Fruit fly (Drosophila melanogaster) whole organism, embryonic: ENCODE data around the gene Dnaaf4.

Source experiments
- Abd-B ChIP-seq: fragments of 200-800 bp; sonication (Bioruptor generic); optimal IDR thresholded peaks from 2 replicates; lab custom pipeline; 2018; ENCODE audit warnings: missing biosample characterization, mild to moderate bottlenecking, missing genetic modification characterization, moderate library complexity
- Atf3 ChIP-seq: fragments of 200-800 bp; sonication (Bioruptor generic); optimal IDR thresholded peaks from 3 replicates; lab custom pipeline; 2016; ENCODE audit warnings: missing biosample characterization, missing genetic modification characterization
- CG10565 ChIP-seq: fragments of 200-800 bp; sonication (Bioruptor generic); optimal IDR thresholded peaks from 3 replicates; lab custom pipeline; 2016; ENCODE audit warnings: missing biosample characterization, mild to moderate bottlenecking, missing genetic modification characterization
- CG11093 ChIP-seq: fragments of 200-800 bp; sonication (Bioruptor generic); IDR thresholded peaks from 3 replicates; pipeline ENCODE4 v1.3.6; 2022; ENCODE audit warnings: missing biosample characterization, missing genetic modification characterization
- CG11456 ChIP-seq: fragments of 200-800 bp; sonication (Bioruptor generic); IDR thresholded peaks from 3 replicates; pipeline ENCODE4 v1.3.6; 2022; ENCODE audit warnings: missing biosample characterization, missing genetic modification characterization
- CG12391 ChIP-seq: fragments of 200-800 bp; sonication (Bioruptor generic); optimal IDR thresholded peaks from 3 replicates; lab custom pipeline; 2018; ENCODE audit warnings: missing biosample characterization, mild to moderate bottlenecking, missing genetic modification characterization, moderate library complexity
- CG12659 ChIP-seq: fragments of 200-800 bp; sonication (Bioruptor generic); optimal IDR thresholded peaks from 3 replicates; lab custom pipeline; 2017; ENCODE audit warnings: mild to moderate bottlenecking, missing biosample characterization, missing genetic modification reagents, missing genetic modification characterization
- CG13296 ChIP-seq: fragments of 200-800 bp; sonication (Bioruptor generic); optimal IDR thresholded peaks from 3 replicates; lab custom pipeline; 2018; ENCODE audit warnings: missing biosample characterization, mild to moderate bottlenecking, missing genetic modification characterization
- CG14441 ChIP-seq: fragments of 200-800 bp; sonication (Bioruptor generic); IDR thresholded peaks from 2 replicates; pipeline ENCODE4 v1.3.6; 2022; ENCODE audit warnings: missing biosample characterization, missing genetic modification characterization
- CG1647 ChIP-seq: fragments of 200-800 bp; sonication (Bioruptor generic); optimal IDR thresholded peaks from 3 replicates; lab custom pipeline; 2016; ENCODE audit warnings: missing biosample characterization, missing genetic modification characterization
- CG1792 ChIP-seq: fragments of 200-800 bp; sonication (Bioruptor generic); optimal IDR thresholded peaks from 2 replicates; lab custom pipeline; 2016; ENCODE audit warnings: missing biosample characterization, missing genetic modification characterization
- CG18619 ChIP-seq: fragments of 200-800 bp; sonication (Bioruptor generic); optimal IDR thresholded peaks from 3 replicates; lab custom pipeline; 2017; ENCODE audit warnings: missing biosample characterization, mild to moderate bottlenecking, missing genetic modification characterization
- CG2120 ChIP-seq: fragments of 200-800 bp; sonication (Bioruptor generic); optimal IDR thresholded peaks from 3 replicates; lab custom pipeline; 2016; ENCODE audit warnings: missing biosample characterization, missing genetic modification characterization
- CG2199 ChIP-seq: fragments of 200-800 bp; sonication (Bioruptor generic); IDR thresholded peaks from 3 replicates; pipeline ENCODE4 v1.3.6; 2022; ENCODE audit warnings: missing biosample characterization, missing genetic modification characterization
- CG2202 ChIP-seq: fragments of 200-800 bp; sonication (Bioruptor generic); optimal IDR thresholded peaks from 2 replicates; lab custom pipeline; 2018; ENCODE audit warnings: missing biosample characterization, mild to moderate bottlenecking, missing genetic modification characterization
- CG3163 ChIP-seq: fragments of 200-800 bp; sonication (Bioruptor generic); optimal IDR thresholded peaks from 3 replicates; lab custom pipeline; 2016; ENCODE audit warnings: missing biosample characterization, missing genetic modification characterization
- CG34224 ChIP-seq: fragments of 200-800 bp; sonication (Bioruptor generic); IDR thresholded peaks from 3 replicates; pipeline ENCODE4 v1.3.6; 2022; ENCODE audit warnings: missing biosample characterization, missing genetic modification characterization; ENCODE audit not compliant: partially characterized antibody
- CG3726 ChIP-seq: fragments of 200-800 bp; sonication (Bioruptor generic); IDR thresholded peaks from 3 replicates; pipeline ENCODE4, ENCODE4 v1.3.6; 2022; ENCODE audit warnings: missing biosample characterization, missing genetic modification characterization
- CG3995 ChIP-seq: fragments of 200-800 bp; sonication (Bioruptor generic); optimal IDR thresholded peaks from 3 replicates; lab custom pipeline; 2016; ENCODE audit warnings: missing biosample characterization, missing genetic modification characterization
- CG4360 ChIP-seq: fragments of 200-800 bp; sonication (Bioruptor generic); IDR thresholded peaks from 2 replicates; pipeline ENCODE4 v1.3.6; 2022; ENCODE audit warnings: missing biosample characterization, missing genetic modification characterization
- CG4707 ChIP-seq: fragments of 200-800 bp; sonication (Bioruptor generic); optimal IDR thresholded peaks from 2 replicates; lab custom pipeline; 2018; ENCODE audit warnings: missing biosample characterization, mild to moderate bottlenecking, missing genetic modification characterization, moderate library complexity
- CG6654 ChIP-seq: fragments of 200-800 bp; sonication (Bioruptor generic); optimal IDR thresholded peaks from 2 replicates; lab custom pipeline; 2017; ENCODE audit warnings: missing biosample characterization, mild to moderate bottlenecking, missing genetic modification characterization
- CG6683 ChIP-seq: fragments of 200-800 bp; sonication (Bioruptor generic); optimal IDR thresholded peaks from 2 replicates; lab custom pipeline; 2017; ENCODE audit warnings: missing biosample characterization, mild to moderate bottlenecking, missing genetic modification characterization, missing genetic modification reagents
- CG9876 ChIP-seq: fragments of 200-800 bp; sonication (Bioruptor generic); optimal IDR thresholded peaks from 2 replicates; lab custom pipeline; 2016; ENCODE audit warnings: missing biosample characterization, missing genetic modification characterization
- CTCF ChIP-seq: fragments of 200-800 bp; sonication (Bioruptor generic); optimal IDR thresholded peaks from 2 replicates; lab custom pipeline; 2017; ENCODE audit warnings: missing biosample characterization, mild to moderate bottlenecking, missing genetic modification characterization, moderate library complexity
- Camta ChIP-seq: fragments of 200-800 bp; sonication (Bioruptor generic); optimal IDR thresholded peaks from 2 replicates; lab custom pipeline; 2016; ENCODE audit warnings: missing biosample characterization, missing genetic modification characterization
- D19A ChIP-seq: fragments of 200-800 bp; optimal IDR thresholded peaks from 3 replicates; lab custom pipeline; 2019; ENCODE audit warnings: missing biosample characterization, mild to moderate bottlenecking, missing genetic modification characterization, moderate library complexity
- Doc2 ChIP-seq: fragments of 200-800 bp; sonication (Bioruptor generic); IDR thresholded peaks from 2 replicates; pipeline ENCODE4 v1.3.6; 2022; ENCODE audit warnings: missing biosample characterization, missing genetic modification characterization
- Fer2 ChIP-seq: fragments of 200-800 bp; sonication (Bioruptor generic); optimal IDR thresholded peaks from 2 replicates; lab custom pipeline; 2018; ENCODE audit warnings: missing biosample characterization, mild to moderate bottlenecking, missing genetic modification characterization, moderate library complexity
- HHEX ChIP-seq: fragments of 200-800 bp; sonication (Bioruptor generic); optimal IDR thresholded peaks from 3 replicates; lab custom pipeline; 2017; ENCODE audit warnings: missing biosample characterization, mild to moderate bottlenecking, missing genetic modification characterization, missing genetic modification reagents
- Kr ChIP-seq: fragments of 200-800 bp; sonication (Bioruptor generic); optimal IDR thresholded peaks from 2 replicates; lab custom pipeline; 2017; ENCODE audit warnings: missing biosample characterization, mild to moderate bottlenecking, missing genetic modification characterization
- Tbp ChIP-seq: fragments of >200 bp; optimal IDR thresholded peaks from 2 replicates; lab custom pipeline; 2018; ENCODE audit warnings: missing biosample characterization, missing genetic modification characterization
- Usf ChIP-seq: fragments of 200-800 bp; sonication (Bioruptor generic); optimal IDR thresholded peaks from 2 replicates; lab custom pipeline; 2017; ENCODE audit warnings: missing genotype, missing biosample characterization, missing genetic modification characterization
- Xrp1 ChIP-seq: fragments of 200-800 bp; sonication (Bioruptor generic); IDR thresholded peaks from 2 replicates; pipeline ENCODE4 v1.3.6; 2022; ENCODE audit warnings: missing biosample characterization, missing genetic modification characterization
- ase ChIP-seq: fragments of 200-800 bp; sonication (Bioruptor generic); IDR thresholded peaks from 3 replicates; pipeline ENCODE4 v1.3.6; 2022; ENCODE audit warnings: missing biosample characterization, missing genetic modification characterization
- ash1 ChIP-seq: fragments of 200-800 bp; sonication (Bioruptor generic); optimal IDR thresholded peaks from 2 replicates; lab custom pipeline; 2018; ENCODE audit warnings: missing biosample characterization, mild to moderate bottlenecking, missing genetic modification characterization
- cato ChIP-seq: fragments of 200-800 bp; sonication (Bioruptor generic); optimal IDR thresholded peaks from 2 replicates; lab custom pipeline; 2016; ENCODE audit warnings: missing biosample characterization, missing genetic modification characterization, borderline replicate concordance
- chif ChIP-seq, 2 experiments: fragments of 200-800 bp; sonication (Bioruptor generic); optimal IDR thresholded peaks; 3 replicates each; lab custom pipeline; 2016; ENCODE audit warnings: missing biosample characterization in 2 of 2, missing genetic modification characterization in 2 of 2
- crc ChIP-seq: fragments of 200-800 bp; sonication (Bioruptor generic); optimal IDR thresholded peaks from 2 replicates; lab custom pipeline; 2016; ENCODE audit warnings: missing biosample characterization, missing genetic modification characterization
- da ChIP-seq: fragments of 200-800 bp; sonication (Bioruptor generic); optimal IDR thresholded peaks from 2 replicates; lab custom pipeline; 2016; ENCODE audit warnings: missing biosample characterization, missing genetic modification characterization
- en ChIP-seq: fragments of 200-800 bp; sonication (Bioruptor generic); optimal IDR thresholded peaks from 2 replicates; lab custom pipeline; 2016; ENCODE audit warnings: missing biosample characterization, missing genetic modification characterization
- gce ChIP-seq: fragments of 200-800 bp; sonication (Bioruptor generic); IDR thresholded peaks from 3 replicates; pipeline ENCODE4 v1.3.6; 2022; ENCODE audit warnings: missing biosample characterization, missing genetic modification characterization
- insv ChIP-seq, 2 experiments: fragments of 200-800 bp; sonication (Bioruptor generic); optimal IDR thresholded peaks; 3 replicates each; lab custom pipeline; 2016 to 2018; ENCODE audit warnings: missing biosample characterization in 2 of 2, missing genetic modification characterization in 2 of 2
- jigr1 ChIP-seq: fragments of 200-800 bp; sonication (Bioruptor generic); IDR thresholded peaks from 3 replicates; pipeline ENCODE4 v1.3.6; 2022; ENCODE audit warnings: missing biosample characterization, missing genetic modification characterization
- jing ChIP-seq: fragments of 200-800 bp; sonication (Bioruptor generic); optimal IDR thresholded peaks from 2 replicates; lab custom pipeline; 2018; ENCODE audit warnings: missing biosample characterization, mild to moderate bottlenecking, missing genetic modification characterization
- knrl ChIP-seq: fragments of 200-800 bp; sonication (Bioruptor generic); IDR thresholded peaks from 3 replicates; pipeline ENCODE4 v1.3.6; 2022; ENCODE audit warnings: missing biosample characterization, missing genetic modification characterization; ENCODE audit not compliant: partially characterized antibody
- rib ChIP-seq: fragments of 200-800 bp; sonication (Bioruptor generic); IDR thresholded peaks from 2 replicates; pipeline ENCODE4 v1.3.6; 2022; ENCODE audit warnings: missing biosample characterization, missing genetic modification characterization
- schlank ChIP-seq: fragments of 200-800 bp; sonication (Bioruptor generic); optimal IDR thresholded peaks from 2 replicates; lab custom pipeline; 2018; ENCODE audit warnings: missing biosample characterization, mild to moderate bottlenecking, missing genetic modification characterization
- tna ChIP-seq: fragments of 200-800 bp; sonication (Bioruptor generic); IDR thresholded peaks from 2 replicates; pipeline ENCODE4 v1.3.6; 2022; ENCODE audit warnings: missing biosample characterization, missing genetic modification characterization; ENCODE audit not compliant: partially characterized antibody
- twi ChIP-seq: fragments of 200-800 bp; optimal IDR thresholded peaks from 2 replicates; lab custom pipeline; 2019; ENCODE audit warnings: missing biosample characterization, mild to moderate bottlenecking, missing genetic modification characterization, moderate library complexity
- zfh2 ChIP-seq: fragments of 200-800 bp; sonication (Bioruptor generic); optimal IDR thresholded peaks from 2 replicates; lab custom pipeline; 2016; ENCODE audit warnings: missing biosample characterization, missing genetic modification characterization

Dnaaf4 gene

dm6 chr2L:11130151-11131008 is 8.9 kb upstream of the Dnaaf4 start, which contains the start of the genes RfC38 and CG4751 (continued):
- TF ChIP-seq CG3726 (GFP tag; lab: Robert Waterston, UW): no peak
- TF ChIP-seq CG11456: no peak
- no peak for TF ChIP-seq CG2202 (tag; lab: Kevin White, UChicago)
- no peak for TF ChIP-seq jigr1 (GFP tag; lab: Robert Waterston, UW)
- TF ChIP-seq en: no peak
- no peak for TF ChIP-seq jing (GFP tag; lab: Kevin White, UChicago)
- TF ChIP-seq da (GFP tag; lab: Kevin White, UChicago): no peak
- TF ChIP-seq CG1792 (GFP tag; lab: Kevin White, UChicago): no peak
- no peak for TF ChIP-seq Doc2 (GFP tag; lab: Robert Waterston, UW)
- peak; percentile 32 for TF ChIP-seq CG2120
- TF ChIP-seq D19A (tag; lab: Kevin White, UChicago): no peak
- no peak for TF ChIP-seq CG4360 (GFP tag; lab: Robert Waterston, UW)
- no peak for TF ChIP-seq CG6654
- TF ChIP-seq CG12659 (GFP tag; lab: Kevin White, UChicago): peak; percentile 71
- TF ChIP-seq HHEX (GFP tag; lab: Kevin White, UChicago): no peak
- no peak for TF ChIP-seq insv (GFP tag; optimal IDR thresholded peaks at IDR 0.05; lab: Kevin White, UChicago)
- TF ChIP-seq Abd-B (GFP tag; lab: Kevin White, UChicago): peak; percentile 31
- TF ChIP-seq chif (GFP tag; optimal IDR thresholded peaks at IDR 0.05; lab: Kevin White, UChicago): no peak
- TF ChIP-seq tna (GFP tag; lab: Robert Waterston, UW): no peak
- no peak for TF ChIP-seq CG14441 (GFP tag; lab: Robert Waterston, UW)
- no peak for TF ChIP-seq Camta
- TF ChIP-seq CG1647 (GFP tag; lab: Kevin White, UChicago): no peak
- TF ChIP-seq cato (GFP tag; lab: Kevin White, UChicago): no peak
- TF ChIP-seq CG13296 (GFP tag; lab: Kevin White, UChicago): no peak
- no peak for TF ChIP-seq CG3163 (GFP tag; lab: Kevin White, UChicago)
- no peak for TF ChIP-seq gce (GFP tag; lab: Robert Waterston, UW)
- TF ChIP-seq CG34224: peak; percentile 65; the same call in 2 of the 3 replicates
- peak; percentile 51 for TF ChIP-seq CG3995
- no peak for TF ChIP-seq CG10565 (GFP tag; lab: Kevin White, UChicago)
- no peak for TF ChIP-seq Xrp1
- TF ChIP-seq Fer2 (tag; lab: Kevin White, UChicago): no peak
- TF ChIP-seq Atf3 (GFP tag; lab: Kevin White, UChicago): no peak
- no peak for TF ChIP-seq CG6683 (GFP tag; lab: Kevin White, UChicago)
- no peak for TF ChIP-seq zfh2
- TF ChIP-seq Kr: no peak
- peak; percentile 68 for TF ChIP-seq CG12391 (tag; lab: Kevin White, UChicago)
- no peak for TF ChIP-seq Usf
- no peak for TF ChIP-seq Tbp (GFP tag; lab: Kevin White, UChicago)
- no peak for TF ChIP-seq ase (GFP tag; lab: Robert Waterston, UW)
- TF ChIP-seq CG9876: no peak
- no peak for TF ChIP-seq twi (tag; lab: Kevin White, UChicago)
- no peak for TF ChIP-seq CG2199 (GFP tag; lab: Robert Waterston, UW)
- TF ChIP-seq rib: 0 out of 2 replicates have a peak, but pooled peaks have one; percentile 22
- peak; percentile 67 for TF ChIP-seq knrl (GFP tag; lab: Robert Waterston, UW)
- no peak for TF ChIP-seq CG11093
- no peak for TF ChIP-seq schlank (tag; lab: Kevin White, UChicago)
- no peak for TF ChIP-seq CG18619 (GFP tag; lab: Kevin White, UChicago)
- no peak for TF ChIP-seq crc (GFP tag; lab: Kevin White, UChicago)
- no peak for TF ChIP-seq CG4707 (GFP tag; lab: Kevin White, UChicago)
- no peak for TF ChIP-seq CTCF (GFP tag; lab: Kevin White, UChicago)
- TF ChIP-seq ash1 (GFP tag; lab: Kevin White, UChicago): no peak
